Worm (Caenorhabditis elegans): ENCODE data around the gene W08F4.3.

The W08F4.3 gene

DNA sequence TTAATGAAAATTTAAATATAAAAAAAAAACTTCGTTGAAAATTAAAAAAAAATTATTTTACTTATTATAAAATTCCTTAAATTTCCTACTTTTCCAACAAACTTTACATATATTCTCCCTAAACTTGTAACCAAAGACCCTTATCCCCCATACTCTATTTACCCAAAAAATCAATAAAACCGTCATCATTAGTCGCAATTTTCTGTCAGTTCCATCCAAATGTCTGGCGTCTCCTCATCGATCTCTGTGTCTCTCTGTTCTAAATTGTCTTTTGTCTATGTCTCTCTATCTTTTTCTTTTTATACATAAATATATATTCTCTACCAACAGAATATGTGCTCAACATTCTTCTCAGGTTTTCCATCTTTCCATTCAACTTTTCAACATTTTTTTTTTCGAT lies 25.0 kb upstream of the W08F4.3 start:
- TF ChIP-seq unc-62 (GFP tag; optimal IDR thresholded peaks at IDR 0.05) (peak; percentile 5), ham-2 (GFP tag; optimal IDR thresholded peaks at IDR 0.05) (no peak), bed-3 (GFP tag; optimal IDR thresholded peaks at IDR 0.05) (no peak)

DNA sequence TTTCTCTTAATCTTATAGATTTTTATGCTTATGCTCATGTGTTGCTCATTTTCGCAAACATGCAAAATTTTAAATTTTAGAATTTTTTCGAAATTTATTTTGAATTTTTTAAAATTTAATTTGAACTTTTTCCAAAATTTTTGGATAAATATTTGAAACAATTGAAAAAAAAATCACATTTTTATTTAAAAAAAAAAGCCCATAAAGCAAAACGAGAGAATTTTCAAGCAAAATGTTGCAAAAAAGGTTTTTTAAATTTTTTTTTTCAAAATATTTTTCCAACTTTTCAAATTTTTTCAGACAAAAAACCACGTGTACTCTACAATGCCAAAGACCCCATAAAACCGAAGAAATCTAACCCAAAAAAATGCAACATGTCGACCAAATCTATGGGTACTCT lies 24.2 kb upstream of the W08F4.3 start, which contains the start of the genes C09E8.1 and C09E8.6:
Gene C09E8.1, plus strand, starts transcription at position 301 of the 400 bp plus-strand sequence.
Gene C09E8.6, plus strand, starts transcription at position 313 of the 400 bp plus-strand sequence.
- TF ChIP-seq ztf-11 (tag; optimal IDR thresholded peaks at IDR 0.05) (no peak), mep-1 (tag; optimal IDR thresholded peaks at IDR 0.05) (no peak), elt-1 (tag; optimal IDR thresholded peaks at IDR 0.05; ENCODE audit: borderline replicate concordance, insufficient read depth) (no peak), ceh-39 (tag; optimal IDR thresholded peaks at IDR 0.05) (no peak), unc-39 (tag; optimal IDR thresholded peaks at IDR 0.05) (no peak), ceh-43 (GFP tag; optimal IDR thresholded peaks at IDR 0.05) (no peak), ham-2 (GFP tag; optimal IDR thresholded peaks at IDR 0.05) (no peak), lin-32 (GFP tag; optimal IDR thresholded peaks at IDR 0.05) (no peak), unc-120 (tag; optimal IDR thresholded peaks at IDR 0.05; ENCODE audit: poor library complexity, severe bottlenecking) (no peak), drap-1 (GFP tag; optimal IDR thresholded peaks at IDR 0.05) (no peak), nhr-12 (tag; optimal IDR thresholded peaks at IDR 0.05) (no peak), ceh-83 (GFP tag; optimal IDR thresholded peaks at IDR 0.05) (no peak), unc-62 (GFP tag; optimal IDR thresholded peaks at IDR 0.05) (no peak), mls-2 (tag; optimal IDR thresholded peaks at IDR 0.05) (no peak), tbx-8 (GFP tag; optimal IDR thresholded peaks at IDR 0.05) (no peak), snpc-4 (tag; optimal IDR thresholded peaks at IDR 0.05) (no peak), flh-1 (GFP tag; optimal IDR thresholded peaks at IDR 0.05) (no peak)

- TF ChIP-seq unc-39 (tag; optimal IDR thresholded peaks at IDR 0.05) (no peak), unc-62 (GFP tag; optimal IDR thresholded peaks at IDR 0.05) (no peak), ztf-11 (tag; optimal IDR thresholded peaks at IDR 0.05) (no peak), nhr-76 (tag; optimal IDR thresholded peaks at IDR 0.05) (no peak), nhr-28 (tag; optimal IDR thresholded peaks at IDR 0.05) (no peak), drap-1 (GFP tag; optimal IDR thresholded peaks at IDR 0.05) (no peak), mab-5 (tag; optimal IDR thresholded peaks at IDR 0.05) (no peak), nhr-12 (tag; optimal IDR thresholded peaks at IDR 0.05) (no peak), pha-4 (tag; optimal IDR thresholded peaks at IDR 0.05) (no peak)
Measured at ce11 chrII:568776-569175, 11.6 kb upstream of the W08F4.3 start, which contains the start of gene W08F4.5. TSS of gene W08F4.5 (minus strand) at chrII:568876.

DNA sequence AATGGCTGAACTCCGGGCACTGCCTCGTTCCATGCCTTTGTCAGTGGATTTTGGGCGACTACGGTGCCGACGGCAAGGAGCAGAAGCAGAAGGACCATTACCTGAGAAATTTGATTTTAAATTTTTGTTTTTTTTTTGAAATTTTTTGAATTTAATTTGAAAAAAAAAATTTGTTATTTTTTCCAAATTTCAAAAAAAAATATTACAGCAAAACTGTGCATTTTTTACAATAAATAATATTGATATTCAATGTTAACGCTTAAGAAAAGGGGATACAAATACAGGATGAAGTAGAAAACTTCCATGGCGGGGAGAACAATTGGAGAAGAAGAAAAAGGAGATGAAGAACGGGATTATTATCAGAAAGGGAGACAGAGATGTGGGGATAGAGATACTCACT lies 8.4 kb upstream of the W08F4.3 start, which contains the start of gene mlt-8:
Gene mlt-8, minus strand, starts transcription at position 101 of the 400 bp plus-strand sequence.
- TF ChIP-seq nhr-237 (tag; optimal IDR thresholded peaks at IDR 0.05) (no peak), sptf-1 (tag; optimal IDR thresholded peaks at IDR 0.05) (no peak), unc-39 (tag; optimal IDR thresholded peaks at IDR 0.05) (no peak), ceh-43 (GFP tag; optimal IDR thresholded peaks at IDR 0.05) (no peak), drap-1 (GFP tag; optimal IDR thresholded peaks at IDR 0.05) (no peak), unc-120 (tag; optimal IDR thresholded peaks at IDR 0.05; ENCODE audit: poor library complexity, severe bottlenecking) (no peak), ztf-11 (tag; optimal IDR thresholded peaks at IDR 0.05) (no peak), ces-1 (GFP tag; optimal IDR thresholded peaks at IDR 0.05) (no peak), hlh-1 (tag; optimal IDR thresholded peaks at IDR 0.05) (no peak), nhr-76 (tag; optimal IDR thresholded peaks at IDR 0.05) (no peak), tbx-8 (GFP tag; optimal IDR thresholded peaks at IDR 0.05) (no peak), mep-1 (tag; optimal IDR thresholded peaks at IDR 0.05) (no peak), nhr-2 (tag; optimal IDR thresholded peaks at IDR 0.05) (no peak), flh-1 (GFP tag; optimal IDR thresholded peaks at IDR 0.05) (no peak), ceh-39 (tag; optimal IDR thresholded peaks at IDR 0.05) (no peak)

DNA sequence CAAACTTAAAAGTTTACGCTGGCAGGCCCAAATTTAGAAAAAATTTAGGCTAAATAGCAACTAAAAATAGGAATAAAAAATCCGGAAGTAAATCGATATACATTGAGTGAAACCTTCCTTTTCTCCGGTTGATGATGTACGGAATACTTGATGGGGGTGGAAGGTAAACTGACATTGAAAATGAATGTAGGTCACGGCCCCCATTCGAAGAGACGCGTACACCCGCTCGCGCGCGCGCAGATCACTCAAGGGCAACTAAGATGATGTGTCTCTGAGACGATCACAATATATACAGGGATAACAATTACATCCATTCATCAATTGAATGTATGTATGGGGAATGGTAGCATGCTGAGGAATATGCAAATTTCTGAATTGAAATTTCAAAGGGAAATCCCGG lies 6.3 kb upstream of the W08F4.3 start:
- no peak for TF ChIP-seq unc-62 (GFP tag; optimal IDR thresholded peaks at IDR 0.05)
- no peak for TF ChIP-seq nhr-2 (tag; optimal IDR thresholded peaks at IDR 0.05)
- TF ChIP-seq M03D4.4 (tag; optimal IDR thresholded peaks at IDR 0.05): no peak
- TF ChIP-seq mab-5 (tag; optimal IDR thresholded peaks at IDR 0.05): no peak
- TF ChIP-seq blmp-1 (tag; optimal IDR thresholded peaks at IDR 0.05): no peak
- TF ChIP-seq lin-13 (tag; optimal IDR thresholded peaks at IDR 0.05): no peak

ce11 chrII:577632-578031 lies 2.8 kb upstream of the W08F4.3 start, which contains the start of gene W08F4.7:
TSS of gene W08F4.7 (minus strand) at chrII:577732.
- TF ChIP-seq sptf-1 (tag; optimal IDR thresholded peaks at IDR 0.05) (no peak), pha-4 (tag; optimal IDR thresholded peaks at IDR 0.05) (no peak), ham-2 (GFP tag; optimal IDR thresholded peaks at IDR 0.05) (no peak), hlh-1 (tag; optimal IDR thresholded peaks at IDR 0.05) (no peak), snpc-4 (tag; optimal IDR thresholded peaks at IDR 0.05) (no peak), zip-8 (tag; optimal IDR thresholded peaks at IDR 0.05) (no peak), blmp-1 (tag; optimal IDR thresholded peaks at IDR 0.05) (no peak), unc-39 (tag; optimal IDR thresholded peaks at IDR 0.05) (no peak), M03D4.4 (tag; optimal IDR thresholded peaks at IDR 0.05) (no peak), ztf-11 (tag; optimal IDR thresholded peaks at IDR 0.05) (no peak), elt-1 (tag; optimal IDR thresholded peaks at IDR 0.05; ENCODE audit: borderline replicate concordance, insufficient read depth) (no peak), mab-5 (tag; optimal IDR thresholded peaks at IDR 0.05) (no peak), mls-2 (tag; optimal IDR thresholded peaks at IDR 0.05) (no peak), lin-32 (GFP tag; optimal IDR thresholded peaks at IDR 0.05) (no peak)

Measured in whole organism, mixed stage, embryonic.